Worm (Caenorhabditis elegans) whole organism, late embryonic: ENCODE results near the gene srh-244.
"Not testable (repeated sequence)": the region's sequence is repeated elsewhere in the genome, so short reads cannot be mapped to it uniquely, and the experiment has no call there.

Experiments used
- F13H6.1 ChIP-seq: sonication (generic microtip); optimal IDR thresholded peaks from 2 replicates; lab custom pipeline; 2016; ENCODE audit warnings: missing genetic modification characterization, missing compliant biosample characterization
- K02D7.2 ChIP-seq: sonication (generic microtip); optimal IDR thresholded peaks from 2 replicates; lab custom pipeline; 2017; ENCODE audit warnings: mild to moderate bottlenecking, missing genetic modification characterization, missing compliant biosample characterization
- K09A11.1 ChIP-seq: sonication (generic microtip); optimal IDR thresholded peaks from 2 replicates; lab custom pipeline; 2017; ENCODE audit warnings: antibody characterized with exemption, mild to moderate bottlenecking, missing genetic modification characterization, missing compliant biosample characterization; ENCODE audit not compliant: insufficient read depth
- T23F11.4 ChIP-seq: fragments of 200-800 bp; sonication (Bioruptor generic); optimal IDR thresholded peaks from 2 replicates; lab custom pipeline; 2018; ENCODE audit warnings: mild to moderate bottlenecking, missing genetic modification characterization, missing compliant biosample characterization
- ahr-1 ChIP-seq: sonication (generic microtip); optimal IDR thresholded peaks from 2 replicates; lab custom pipeline; 2016; ENCODE audit warnings: missing genetic modification characterization, missing compliant biosample characterization
- ceh-18 ChIP-seq: sonication (generic microtip); optimal IDR thresholded peaks from 2 replicates; lab custom pipeline; 2016; ENCODE audit warnings: missing genetic modification characterization, missing compliant biosample characterization
- ceh-31 ChIP-seq: sonication (generic microtip); optimal IDR thresholded peaks from 2 replicates; lab custom pipeline; 2016; ENCODE audit warnings: missing genetic modification characterization, missing compliant biosample characterization
- ceh-34 ChIP-seq: sonication (generic microtip); optimal IDR thresholded peaks from 2 replicates; lab custom pipeline; 2016; ENCODE audit warnings: mild to moderate bottlenecking, missing genetic modification characterization, missing compliant biosample characterization
- ceh-45 ChIP-seq: fragments of 200-800 bp; sonication (Bioruptor generic); IDR thresholded peaks from 2 replicates; pipeline ENCODE4 v1.3.6; 2022; ENCODE audit warnings: missing genetic modification reagents, missing genetic modification characterization, missing compliant biosample characterization
- ceh-9 ChIP-seq: sonication (generic microtip); optimal IDR thresholded peaks from 2 replicates; lab custom pipeline; 2016; ENCODE audit warnings: mild to moderate bottlenecking, missing genetic modification characterization, inconsistent platforms, missing compliant biosample characterization
- dve-1 ChIP-seq: sonication (generic microtip); optimal IDR thresholded peaks from 2 replicates; lab custom pipeline; 2017; ENCODE audit warnings: antibody characterized with exemption, mild to moderate bottlenecking, missing genetic modification characterization, missing compliant biosample characterization
- elt-2 ChIP-seq: sonication (generic microtip); optimal IDR thresholded peaks from 2 replicates; lab custom pipeline; 2016; ENCODE audit warnings: missing genetic modification reagents, missing genetic modification characterization, missing compliant biosample characterization
- ets-4 ChIP-seq: sonication (generic microtip); optimal IDR thresholded peaks from 2 replicates; lab custom pipeline; 2016; ENCODE audit warnings: missing genetic modification characterization, missing compliant biosample characterization
- fax-1 ChIP-seq: sonication (generic microtip); optimal IDR thresholded peaks from 2 replicates; lab custom pipeline; 2016; ENCODE audit warnings: missing genotype, missing genetic modification characterization, missing compliant biosample characterization
- fkh-6 ChIP-seq: sonication (generic microtip); optimal IDR thresholded peaks from 2 replicates; lab custom pipeline; 2016; ENCODE audit warnings: missing genetic modification characterization, missing compliant biosample characterization
- hlh-13 ChIP-seq: fragments of 200-800 bp; sonication (Bioruptor generic); optimal IDR thresholded peaks from 2 replicates; lab custom pipeline; 2018; ENCODE audit warnings: mild to moderate bottlenecking, missing genetic modification characterization, missing compliant biosample characterization
- madf-2 ChIP-seq: sonication (generic microtip); optimal IDR thresholded peaks from 2 replicates; lab custom pipeline; 2017; ENCODE audit warnings: missing genetic modification characterization, missing compliant biosample characterization
- mec-3 ChIP-seq: sonication (generic microtip); optimal IDR thresholded peaks from 2 replicates; lab custom pipeline; 2016; ENCODE audit warnings: borderline replicate concordance, missing genetic modification characterization, missing compliant biosample characterization
- nfya-1 ChIP-seq: sonication (generic microtip); optimal IDR thresholded peaks from 2 replicates; lab custom pipeline; 2017; ENCODE audit warnings: missing genetic modification characterization, mild to moderate bottlenecking, missing compliant biosample characterization, antibody characterized with exemption, moderate library complexity
- odd-2 ChIP-seq: sonication (generic microtip); optimal IDR thresholded peaks from 2 replicates; lab custom pipeline; 2017; ENCODE audit warnings: antibody characterized with exemption, mild to moderate bottlenecking, missing genetic modification characterization, missing compliant biosample characterization
- pag-3 ChIP-seq: sonication (generic microtip); optimal IDR thresholded peaks from 2 replicates; lab custom pipeline; 2016; ENCODE audit warnings: missing compliant biosample characterization, missing genetic modification characterization, borderline replicate concordance
- pat-9 ChIP-seq: fragments of 200-800 bp; sonication (Bioruptor generic); optimal IDR thresholded peaks from 2 replicates; lab custom pipeline; 2018; ENCODE audit warnings: mild to moderate bottlenecking, missing genetic modification characterization, moderate library complexity, missing compliant biosample characterization
- pax-1 ChIP-seq: fragments of 150-350 bp; optimal IDR thresholded peaks from 2 replicates; lab custom pipeline; 2014; ENCODE audit warnings: missing biosample characterization, missing genetic modification characterization
- pha-4 ChIP-seq: fragments of 150-350 bp; optimal IDR thresholded peaks from 2 replicates; lab custom pipeline; 2018; ENCODE audit warnings: missing biosample characterization, missing genetic modification reagents, missing genetic modification characterization
- ref-2 ChIP-seq: sonication (generic microtip); optimal IDR thresholded peaks from 2 replicates; lab custom pipeline; 2016; ENCODE audit warnings: missing genetic modification characterization, missing compliant biosample characterization
- sdc-2 ChIP-seq: sonication (generic microtip); optimal IDR thresholded peaks from 2 replicates; lab custom pipeline; 2016; ENCODE audit warnings: missing genotype, missing genetic modification characterization, missing compliant biosample characterization
- sox-2 ChIP-seq: fragments of 200-800 bp; sonication (Bioruptor generic); IDR thresholded peaks from 2 replicates; pipeline ENCODE4 v1.3.6; 2022; ENCODE audit warnings: missing genetic modification reagents, missing genetic modification characterization, missing compliant biosample characterization
- sox-4 ChIP-seq: sonication (generic microtip); optimal IDR thresholded peaks from 2 replicates; lab custom pipeline; 2017; ENCODE audit warnings: mild to moderate bottlenecking, missing genetic modification characterization, inconsistent platforms, missing compliant biosample characterization
- tbx-2 ChIP-seq: sonication (generic microtip); optimal IDR thresholded peaks from 2 replicates; lab custom pipeline; 2016; ENCODE audit warnings: missing genetic modification characterization, missing compliant biosample characterization
- ttx-3 ChIP-seq: sonication (generic microtip); optimal IDR thresholded peaks from 2 replicates; lab custom pipeline; 2016; ENCODE audit warnings: missing genetic modification reagents, missing genetic modification characterization, missing compliant biosample characterization
- unc-42 ChIP-seq: sonication (generic microtip); optimal IDR thresholded peaks from 2 replicates; lab custom pipeline; 2016; ENCODE audit warnings: missing genotype, missing genetic modification characterization, missing compliant biosample characterization
- unc-55 ChIP-seq: sonication (generic microtip); optimal IDR thresholded peaks from 2 replicates; lab custom pipeline; 2017; ENCODE audit warnings: missing biosample characterization, missing genetic modification reagents, missing genetic modification characterization
- unc-86 ChIP-seq: sonication (generic microtip); optimal IDR thresholded peaks from 2 replicates; lab custom pipeline; 2016; ENCODE audit warnings: missing genetic modification characterization, missing compliant biosample characterization
- zip-5 ChIP-seq: sonication (generic microtip); optimal IDR thresholded peaks from 2 replicates; lab custom pipeline; 2016; ENCODE audit warnings: missing genetic modification characterization, missing compliant biosample characterization

Gene srh-244

DNA sequence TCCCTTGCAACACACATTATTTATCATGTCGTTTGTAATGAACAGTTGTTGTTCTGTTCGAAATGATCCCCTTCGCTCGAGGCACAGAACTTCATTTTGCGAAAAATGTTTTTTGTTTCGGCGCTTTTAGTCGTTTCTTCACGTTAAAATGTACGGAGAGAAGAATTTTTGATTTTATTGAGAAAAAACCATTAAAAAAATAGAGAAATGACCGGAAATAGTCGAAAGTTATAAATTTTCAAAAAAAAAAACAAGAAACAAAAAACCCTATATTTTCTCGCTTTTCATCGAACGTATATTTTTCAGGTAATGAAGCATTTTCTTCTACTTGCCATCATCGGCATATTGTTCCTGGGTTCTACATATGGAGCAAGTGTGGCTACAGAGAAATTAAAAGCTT, 11.4 kb upstream of the srh-244 start, which contains the start of gene F10G2.1:
F10G2.1 (plus strand) TSS at position 301 of the 400 bp plus-strand sequence.
- TF ChIP-seq ceh-9 (tag; lab: Kevin White, UChicago) = no peak
- TF ChIP-seq odd-2 (tag; lab: Kevin White, UChicago) = no peak
- TF ChIP-seq ceh-31 (tag; lab: Kevin White, UChicago) = no peak
- no peak for TF ChIP-seq dve-1
- no peak for TF ChIP-seq K09A11.1 (tag; lab: Kevin White, UChicago)
- no peak for TF ChIP-seq elt-2 (tag; lab: Kevin White, UChicago)
- no peak for TF ChIP-seq sox-4 (tag; lab: Kevin White, UChicago)
- TF ChIP-seq tbx-2 = no peak
- no peak for TF ChIP-seq sdc-2 (tag; lab: Kevin White, UChicago)
- no peak for TF ChIP-seq sox-2 (GFP tag; lab: Robert Waterston, UW)
- no peak for TF ChIP-seq mec-3
- no peak for TF ChIP-seq ttx-3 (tag; lab: Kevin White, UChicago)
- TF ChIP-seq unc-86 (tag; lab: Kevin White, UChicago) = no peak
- no peak for TF ChIP-seq hlh-13 (GFP tag; lab: Kevin White, UChicago)
- TF ChIP-seq ahr-1 (tag; lab: Kevin White, UChicago) = no peak

DNA sequence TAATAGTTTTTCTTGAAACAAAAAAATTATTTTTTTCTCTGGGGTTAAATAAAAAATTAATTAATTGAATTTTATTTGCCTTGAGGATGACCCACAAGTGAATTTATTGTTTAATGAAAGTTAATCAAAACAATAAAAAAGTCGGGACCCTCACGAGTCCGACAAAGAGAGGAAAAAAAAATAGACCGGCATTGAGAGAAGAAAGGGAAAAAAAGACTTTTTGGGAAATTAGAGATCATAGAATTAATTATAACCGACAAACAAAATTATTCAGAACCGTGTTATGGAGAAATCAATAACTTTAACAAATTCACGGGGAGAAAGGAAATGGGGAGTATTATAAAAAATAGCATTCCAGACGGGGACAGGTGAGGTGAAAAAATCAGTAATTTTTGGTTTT, 6.4 kb upstream of the srh-244 start, which contains the start of gene F10G2.7:
F10G2.7 (minus strand) TSS at position 101 of the 400 bp plus-strand sequence.
- not testable (repeated sequence) for TF ChIP-seq ttx-3 (tag; lab: Kevin White, UChicago); pag-3; nfya-1 (tag; lab: Kevin White, UChicago)

- no peak for TF ChIP-seq ceh-9 (tag; lab: Kevin White, UChicago)
- TF ChIP-seq fax-1 (tag; lab: Kevin White, UChicago) = no peak
- no peak for TF ChIP-seq ahr-1 (tag; lab: Kevin White, UChicago)
- TF ChIP-seq pat-9 (tag; lab: Kevin White, UChicago) = no peak
- no peak for TF ChIP-seq unc-55 (GFP tag; lab: Kevin White, UChicago)
- no peak for TF ChIP-seq ceh-31 (tag; lab: Kevin White, UChicago)
These were observed 3.8 kb upstream of the srh-244 start, which contains the start of gene srh-187 for ce11 chrV:7339831-7340230. Gene srh-187 (minus strand): TSS chrV:7339931.

DNA sequence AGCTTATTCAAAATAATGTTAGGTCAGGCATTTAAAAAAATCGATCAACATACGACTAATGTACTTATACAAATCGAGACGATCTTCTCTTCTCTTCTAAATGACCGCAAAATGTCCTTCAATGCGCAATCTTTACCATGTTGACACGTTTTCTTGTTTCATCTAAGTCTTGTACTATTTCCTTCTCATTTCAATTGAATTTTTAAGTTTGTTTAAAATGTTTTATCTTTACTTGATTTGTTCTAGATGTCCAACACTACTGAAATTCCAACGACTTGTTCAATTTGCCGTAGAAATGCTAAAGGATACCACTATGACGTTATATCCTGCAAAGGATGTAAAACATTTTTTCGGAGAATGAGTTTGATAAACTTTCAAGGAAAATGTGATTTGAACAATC, 1.7 kb upstream of the srh-244 start, which contains the start of the genes nhr-263 and nhr-148:
nhr-263 (minus strand) TSS at position 101 of the 400 bp plus-strand sequence.
nhr-148 (plus strand) TSS at position 215 of the 400 bp plus-strand sequence.
- no peak for TF ChIP-seq ceh-18
- TF ChIP-seq ceh-45 (GFP tag; lab: Robert Waterston, UW) = no peak
- no peak for TF ChIP-seq F13H6.1 (tag; lab: Kevin White, UChicago)
- no peak for TF ChIP-seq pax-1 (tag; lab: Kevin White, UChicago)
- no peak for TF ChIP-seq K02D7.2 (tag; lab: Kevin White, UChicago)
- no peak for TF ChIP-seq unc-42 (tag; lab: Kevin White, UChicago)
- no peak for TF ChIP-seq pha-4 (tag; lab: Kevin White, UChicago)
- no peak for TF ChIP-seq ref-2 (tag; lab: Kevin White, UChicago)
- TF ChIP-seq zip-5 (tag; lab: Kevin White, UChicago) = no peak
- no peak for TF ChIP-seq ceh-34
- TF ChIP-seq T23F11.4 (GFP tag; lab: Kevin White, UChicago) = no peak
- no peak for TF ChIP-seq sox-4 (tag; lab: Kevin White, UChicago)
- no peak for TF ChIP-seq K09A11.1 (tag; lab: Kevin White, UChicago)
- no peak for TF ChIP-seq ets-4 (tag; lab: Kevin White, UChicago)

ce11 chrV:7345494-7345893, 1.9 kb downstream of the srh-244 start, which contains the start of gene nhr-147:
Gene nhr-147 (plus strand): TSS chrV:7345794.
- not testable (repeated sequence) for TF ChIP-seq T23F11.4 (GFP tag; lab: Kevin White, UChicago); madf-2 (tag; lab: Kevin White, UChicago); fkh-6 (tag; lab: Kevin White, UChicago)
